Worm (Caenorhabditis elegans): ENCODE results near the gene T05A7.11.

T05A7.11 gene

ce11 chrII:4665359-4665758 lies at the start of gene T05A7.11:
T05A7.11 (minus strand) TSS chrII:4665459.
- TF ChIP-seq sea-1 (GFP tag; conservative IDR thresholded peaks at IDR 0.05): no peak

- TF ChIP-seq tra-4 (tag; optimal IDR thresholded peaks at IDR 0.05) (no peak), ceh-36 (tag; optimal IDR thresholded peaks at IDR 0.05) (no peak), aly-1 (tag; optimal IDR thresholded peaks at IDR 0.05) (no peak), B0310.2 (tag; optimal IDR thresholded peaks at IDR 0.05) (no peak), pes-1 (GFP tag; IDR thresholded peaks at IDR 0.05) (no peak), tbx-11 (GFP tag; IDR thresholded peaks at IDR 0.05) (no peak), flt-1 (GFP tag; IDR thresholded peaks at IDR 0.05) (no peak), hnd-1 (tag; optimal IDR thresholded peaks at IDR 0.05) (no peak), hmg-4 (GFP tag; optimal IDR thresholded peaks at IDR 0.05) (no peak), ets-7 (tag; optimal IDR thresholded peaks at IDR 0.05) (no peak), ama-1 (optimal IDR thresholded peaks at IDR 0.05) (no peak), ceh-13 (GFP tag; optimal IDR thresholded peaks at IDR 0.05) (no peak), hmbx-1 (tag; optimal IDR thresholded peaks at IDR 0.05) (no peak), tbx-37 (GFP tag; conservative IDR thresholded peaks at IDR 0.05) (no peak), sea-1 (GFP tag; conservative IDR thresholded peaks at IDR 0.05) (no peak)
Observed at ce11 chrII:4710813-4711212, 45.6 kb upstream of the T05A7.11 start.

- no peak for TF ChIP-seq tbx-11 (GFP tag; IDR thresholded peaks at IDR 0.05)
- TF ChIP-seq scrt-1 (GFP tag; IDR thresholded peaks at IDR 0.05): no peak
- TF ChIP-seq flt-1 (GFP tag; IDR thresholded peaks at IDR 0.05): no peak
- no peak for TF ChIP-seq ceh-36 (tag; optimal IDR thresholded peaks at IDR 0.05)
- no peak for TF ChIP-seq ceh-13 (GFP tag; optimal IDR thresholded peaks at IDR 0.05)
- no peak for TF ChIP-seq B0310.2 (tag; optimal IDR thresholded peaks at IDR 0.05)
- no peak for TF ChIP-seq hmg-4 (GFP tag; optimal IDR thresholded peaks at IDR 0.05)
- TF ChIP-seq hnd-1 (tag; optimal IDR thresholded peaks at IDR 0.05): no peak
- TF ChIP-seq pes-1 (GFP tag; IDR thresholded peaks at IDR 0.05): no peak
- no peak for TF ChIP-seq hmbx-1 (tag; optimal IDR thresholded peaks at IDR 0.05)
Observed at ce11 chrII:4710120-4710519, 44.9 kb upstream of the T05A7.11 start, which contains the start of gene tag-151. tag-151 (plus strand) TSS chrII:4710277.

- no peak for TF ChIP-seq hnd-1 (tag; optimal IDR thresholded peaks at IDR 0.05)
- peak; percentile 12 for TF ChIP-seq F13C5.2 (tag; optimal IDR thresholded peaks at IDR 0.05)
- no peak for TF ChIP-seq tra-4 (tag; optimal IDR thresholded peaks at IDR 0.05)
- no peak for TF ChIP-seq ama-1 (optimal IDR thresholded peaks at IDR 0.05)
- no peak for TF ChIP-seq B0310.2 (tag; optimal IDR thresholded peaks at IDR 0.05)
- no peak for TF ChIP-seq tbx-37 (GFP tag; conservative IDR thresholded peaks at IDR 0.05)
Observed at ce11 chrII:4706359-4706871, 41.2 kb upstream of the T05A7.11 start, which contains the start of the genes F10G7.9 and tsn-1. F10G7.9 (minus strand) TSS chrII:4706485. tsn-1 (plus strand) TSS chrII:4706821.

- TF ChIP-seq ceh-13 (GFP tag; optimal IDR thresholded peaks at IDR 0.05): no peak
- TF ChIP-seq scrt-1 (GFP tag; IDR thresholded peaks at IDR 0.05): no peak
- TF ChIP-seq aly-1 (tag; optimal IDR thresholded peaks at IDR 0.05): no peak
- TF ChIP-seq B0310.2 (tag; optimal IDR thresholded peaks at IDR 0.05): no peak
- no peak for TF ChIP-seq pes-1 (GFP tag; IDR thresholded peaks at IDR 0.05)
- TF ChIP-seq ceh-36 (tag; optimal IDR thresholded peaks at IDR 0.05): no peak
- TF ChIP-seq sea-1 (GFP tag; conservative IDR thresholded peaks at IDR 0.05): no peak
- TF ChIP-seq flt-1 (GFP tag; IDR thresholded peaks at IDR 0.05): no peak
- TF ChIP-seq hmg-4 (GFP tag; optimal IDR thresholded peaks at IDR 0.05): no peak
Observed at ce11 chrII:4703011-4703410, 37.8 kb upstream of the T05A7.11 start.

ce11 chrII:4701482-4702119 lies 36.3 kb upstream of the T05A7.11 start, which contains the start of gene unc-85:
unc-85 (plus strand) TSS chrII:4702069.
- TF ChIP-seq B0310.2 (tag; optimal IDR thresholded peaks at IDR 0.05) (peak; percentile 18), hnd-1 (tag; optimal IDR thresholded peaks at IDR 0.05) (peak; percentile 25), sea-1 (GFP tag; conservative IDR thresholded peaks at IDR 0.05) (peak; percentile 65; the same call in 1 of the 2 replicates), pes-1 (GFP tag; IDR thresholded peaks at IDR 0.05) (peak; percentile 79), ets-7 (tag; optimal IDR thresholded peaks at IDR 0.05) (peak; percentile 58), F13C5.2 (tag; optimal IDR thresholded peaks at IDR 0.05) (peak; percentile 81), tbx-37 (GFP tag; conservative IDR thresholded peaks at IDR 0.05) (peak; percentile 45; the same call in 1 of the 2 replicates), flt-1 (GFP tag; IDR thresholded peaks at IDR 0.05) (peak; percentile 63), scrt-1 (GFP tag; IDR thresholded peaks at IDR 0.05) (peak; percentile 71), hmg-4 (GFP tag; optimal IDR thresholded peaks at IDR 0.05) (peak; percentile 78), aly-1 (tag; optimal IDR thresholded peaks at IDR 0.05) (peak; percentile 44), tbx-11 (GFP tag; IDR thresholded peaks at IDR 0.05) (peak; percentile 68)

- TF ChIP-seq hmg-4 (GFP tag; optimal IDR thresholded peaks at IDR 0.05) (no peak), tbx-37 (GFP tag; conservative IDR thresholded peaks at IDR 0.05) (no peak), F13C5.2 (tag; optimal IDR thresholded peaks at IDR 0.05) (no peak), B0310.2 (tag; optimal IDR thresholded peaks at IDR 0.05) (no peak), aly-1 (tag; optimal IDR thresholded peaks at IDR 0.05) (no peak), tbx-11 (GFP tag; IDR thresholded peaks at IDR 0.05) (no peak), tra-4 (tag; optimal IDR thresholded peaks at IDR 0.05) (no peak), pes-1 (GFP tag; IDR thresholded peaks at IDR 0.05) (no peak), flt-1 (GFP tag; IDR thresholded peaks at IDR 0.05) (no peak), ceh-13 (GFP tag; optimal IDR thresholded peaks at IDR 0.05) (no peak), scrt-1 (GFP tag; IDR thresholded peaks at IDR 0.05) (no peak), hnd-1 (tag; optimal IDR thresholded peaks at IDR 0.05) (no peak), sea-1 (GFP tag; conservative IDR thresholded peaks at IDR 0.05) (no peak), hmbx-1 (tag; optimal IDR thresholded peaks at IDR 0.05) (no peak), ets-7 (tag; optimal IDR thresholded peaks at IDR 0.05) (no peak), ama-1 (optimal IDR thresholded peaks at IDR 0.05) (no peak), ceh-36 (tag; optimal IDR thresholded peaks at IDR 0.05) (no peak)
Observed at ce11 chrII:4698266-4698771, 33.1 kb upstream of the T05A7.11 start, which contains the start of the genes rpn-5 and scc-1. rpn-5 (minus strand) TSS chrII:4698427. scc-1 (plus strand) TSS chrII:4698721.
